Fruit fly (Drosophila melanogaster): ENCODE data around the gene spri.

Gene spri

DNA sequence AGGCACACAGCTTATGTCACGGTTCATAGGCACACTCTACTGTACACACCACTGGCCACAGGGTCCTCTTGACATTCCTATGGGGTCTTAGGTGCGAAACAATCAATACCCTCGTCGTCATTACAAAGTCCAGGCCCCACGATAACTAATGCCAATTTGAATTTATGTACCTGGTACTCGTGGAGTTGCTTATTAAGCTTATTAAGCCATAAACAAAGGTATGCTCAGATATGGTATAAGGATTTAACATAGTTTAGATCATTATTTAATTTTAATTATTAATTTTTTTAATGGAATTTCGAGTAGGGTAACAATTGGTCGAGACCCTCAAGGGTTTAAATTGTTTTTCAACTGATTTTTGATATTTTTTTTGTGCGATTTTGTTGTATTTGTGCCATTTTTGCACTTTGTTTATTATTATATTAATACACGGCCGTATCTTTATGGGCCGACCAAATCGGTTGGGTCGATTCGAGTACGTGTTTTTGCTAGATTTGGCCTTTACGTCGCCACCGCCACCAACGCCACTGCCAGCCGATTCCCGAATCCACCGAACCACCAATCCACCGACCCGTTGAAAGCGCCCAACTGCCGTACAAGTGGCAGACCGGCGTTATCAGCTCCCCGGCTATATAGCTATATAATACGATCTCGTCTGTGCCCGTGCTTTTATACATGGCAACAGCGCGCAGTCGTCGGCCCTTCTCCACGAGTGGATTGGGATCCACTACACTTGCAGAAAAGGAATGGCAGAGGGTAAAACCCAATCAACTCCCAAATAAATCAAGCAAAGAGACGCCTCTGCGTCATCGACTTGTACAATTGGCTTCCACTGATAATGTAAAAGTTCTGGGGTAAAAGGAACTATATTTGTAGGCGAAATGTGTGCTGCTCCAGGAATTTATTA is 100.8 kb downstream of the spri start (continued):
- TF ChIP-seq Med (GFP tag) (peak; percentile 57), CG18476 (GFP tag; optimal IDR thresholded peaks at IDR 0.05) (no peak), CG5245 (GFP tag; optimal IDR thresholded peaks at IDR 0.05) (no peak), D19B (GFP tag; optimal IDR thresholded peaks at IDR 0.05) (peak; percentile 93), Adf1 (GFP tag; IDR thresholded peaks at IDR 0.05) (no peak), CG30431 (GFP tag; optimal IDR thresholded peaks at IDR 0.05) (no peak), CG34376 (GFP tag; optimal IDR thresholded peaks at IDR 0.05) (peak; percentile 50), NFAT (GFP tag; IDR thresholded peaks at IDR 0.05) (no peak), Elba2 (GFP tag; optimal IDR thresholded peaks at IDR 0.05) (no peak), exex (tag; optimal IDR thresholded peaks at IDR 0.05) (peak; percentile 51), CG16779 (GFP tag; IDR thresholded peaks at IDR 0.05) (no peak), ken (GFP tag; IDR thresholded peaks at IDR 0.05) (no peak)

DNA sequence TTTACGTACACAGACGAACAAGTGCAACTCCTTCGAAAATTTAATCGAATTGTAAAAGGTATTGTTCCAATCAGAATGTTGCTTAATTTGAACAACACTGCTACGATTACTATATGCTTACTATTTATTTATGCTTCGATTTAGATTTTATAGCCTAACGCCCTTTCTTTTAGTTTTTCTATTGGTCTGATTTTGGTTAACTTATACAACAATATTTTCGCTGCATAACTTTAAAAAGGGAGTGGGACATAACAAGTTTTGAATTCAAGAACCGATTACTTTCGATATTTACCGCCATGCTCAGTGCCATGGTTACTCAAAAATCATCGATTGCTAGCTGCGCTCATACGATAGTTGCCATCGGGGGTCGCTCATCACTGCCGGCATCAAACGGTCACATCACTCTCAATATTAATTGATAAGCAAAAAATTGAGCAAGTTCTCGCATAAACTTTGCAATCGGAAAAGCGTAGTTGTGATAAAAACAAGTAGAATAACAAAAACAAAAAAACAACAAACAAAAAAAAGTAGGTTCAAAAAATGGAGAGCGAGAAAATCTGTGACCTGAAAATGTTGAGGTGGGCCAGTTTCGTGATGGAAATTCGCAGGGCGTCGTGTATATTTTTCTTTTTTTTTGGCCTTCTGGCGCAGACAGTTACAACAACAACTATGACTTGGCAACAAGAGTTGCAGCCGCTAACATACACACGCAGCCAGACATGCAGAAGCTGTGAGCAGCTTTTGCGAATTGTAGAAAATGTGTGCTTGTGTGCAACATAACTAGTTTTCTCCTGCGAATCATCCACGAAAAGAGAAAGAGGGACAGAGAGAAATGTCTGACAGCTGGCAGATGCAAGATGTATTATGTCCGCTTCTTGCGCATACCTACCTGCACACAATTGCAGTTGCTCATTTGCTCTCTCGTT is 106.5 kb downstream of the spri start, which contains the start of the genes CG2887 and PPP4R2r:
Gene CG2887 (minus strand): TSS at position 51 of the 926 bp plus-strand sequence.
Gene PPP4R2r (plus strand): TSS at position 396 of the 926 bp plus-strand sequence.
- TF ChIP-seq HLH4C (GFP tag; IDR thresholded peaks at IDR 0.05; ENCODE audit: partially characterized antibody) (peak; percentile 90), unc-4 (GFP tag; IDR thresholded peaks at IDR 0.05; ENCODE audit: partially characterized antibody) (peak; percentile 91), CG13296 (GFP tag; optimal IDR thresholded peaks at IDR 0.05) (no peak), CG14860 (GFP tag; IDR thresholded peaks at IDR 0.05; ENCODE audit: partially characterized antibody) (peak; percentile 82), Camta (GFP tag; optimal IDR thresholded peaks at IDR 0.05) (no peak), Dfd (GFP tag; optimal IDR thresholded peaks at IDR 0.05) (no peak), fd96Cb (tag; optimal IDR thresholded peaks at IDR 0.05) (no peak), Bgb (GFP tag; IDR thresholded peaks at IDR 0.05; ENCODE audit: partially characterized antibody) (peak; percentile 95), CG12769 (tag; optimal IDR thresholded peaks at IDR 0.05) (no peak), CG8765 (GFP tag; IDR thresholded peaks at IDR 0.05) (no peak), YL-1 (GFP tag; optimal IDR thresholded peaks at IDR 0.05) (no peak), CG2120 (GFP tag; optimal IDR thresholded peaks at IDR 0.05) (peak; percentile 54), Rfx (GFP tag; IDR thresholded peaks at IDR 0.05) (peak; percentile 79), Ravus (GFP tag; IDR thresholded peaks at IDR 0.05) (no peak), gcm (GFP tag; optimal IDR thresholded peaks at IDR 0.05) (no peak), E2f2 (GFP tag; IDR thresholded peaks at IDR 0.05) (peak; percentile 97), CG10321 (GFP tag; IDR thresholded peaks at IDR 0.05) (no peak), Dll (GFP tag; IDR thresholded peaks at IDR 0.05; ENCODE audit: partially characterized antibody) (peak; percentile 82), hb (GFP tag; IDR thresholded peaks at IDR 0.05; ENCODE audit: partially characterized antibody) (peak; percentile 90), CG31224 (GFP tag; IDR thresholded peaks at IDR 0.05) (no peak), Myb (GFP tag; optimal IDR thresholded peaks at IDR 0.05) (peak; percentile 58), nom (GFP tag; optimal IDR thresholded peaks at IDR 0.05) (peak; percentile 27), CG42726 (GFP tag; IDR thresholded peaks at IDR 0.05; ENCODE audit: partially characterized antibody) (peak; percentile 95), HmgZ (tag; optimal IDR thresholded peaks at IDR 0.05) (peak; percentile 45), CG32772 (GFP tag; IDR thresholded peaks at IDR 0.05) (no peak), schlank (tag; optimal IDR thresholded peaks at IDR 0.05) (no peak), CG34224 (GFP tag; IDR thresholded peaks at IDR 0.05; ENCODE audit: partially characterized antibody) (peak; percentile 90), tap (tag; optimal IDR thresholded peaks at IDR 0.05) (no peak), CG43689 (GFP tag; IDR thresholded peaks at IDR 0.05) (no peak), Kr (GFP tag; optimal IDR thresholded peaks at IDR 0.05) (no peak), kni (GFP tag; optimal IDR thresholded peaks at IDR 0.05) (no peak), CG10979 (tag; optimal IDR thresholded peaks at IDR 0.05) (no peak), Scr (GFP tag; IDR thresholded peaks at IDR 0.05; ENCODE audit: partially characterized antibody) (peak; percentile 86)

Measured in whole organism, embryonic.